Worm (Caenorhabditis elegans) whole organism, L4 larva: Measurements from ENCODE around the gene atg-2.

ENCODE experiments used
- ceh-20 ChIP-seq: fragments of 200-800 bp; sonication (Bioruptor generic); IDR thresholded peaks from 2 replicates; pipeline ENCODE4 v1.3.6; 2022; ENCODE audit warnings: missing genetic modification reagents, missing genetic modification characterization, missing compliant biosample characterization
- ceh-28 ChIP-seq: fragments of 150-350 bp; optimal IDR thresholded peaks from 2 replicates; lab custom pipeline; 2014; ENCODE audit warnings: missing biosample characterization, missing genetic modification reagents, missing genetic modification characterization
- ceh-62 ChIP-seq: sonication (generic microtip); optimal IDR thresholded peaks from 2 replicates; lab custom pipeline; 2017; ENCODE audit warnings: missing biosample characterization, missing genetic modification characterization
- dmd-8 ChIP-seq: fragments of 200-800 bp; sonication (Bioruptor generic); IDR thresholded peaks from 2 replicates; pipeline ENCODE4 v1.3.6; 2022; ENCODE audit warnings: missing genetic modification characterization, missing compliant biosample characterization
- lir-3 ChIP-seq: sonication (generic microtip); optimal IDR thresholded peaks from 2 replicates; lab custom pipeline; 2016; ENCODE audit warnings: mild to moderate bottlenecking, missing genetic modification characterization, missing compliant biosample characterization
- mep-1 ChIP-seq: fragments of 150-350 bp; sonication (generic microtip); optimal IDR thresholded peaks from 3 replicates; lab custom pipeline; 2014; ENCODE audit warnings: missing biosample characterization, missing genetic modification characterization
- snpc-4 ChIP-seq: fragments of 150-350 bp; optimal IDR thresholded peaks from 2 replicates; lab custom pipeline; 2014; ENCODE audit warnings: missing biosample characterization, missing genetic modification characterization
- spr-3 ChIP-seq: fragments of 200-800 bp; sonication (Bioruptor generic); optimal IDR thresholded peaks from 2 replicates; lab custom pipeline; 2018; ENCODE audit warnings: mild to moderate bottlenecking, missing genetic modification characterization, missing compliant biosample characterization
- unc-130 ChIP-seq: sonication (generic microtip); optimal IDR thresholded peaks from 2 replicates; lab custom pipeline; 2016; ENCODE audit warnings: missing genetic modification reagents, missing genetic modification characterization, missing compliant biosample characterization
- unc-39 ChIP-seq: sonication (generic microtip); optimal IDR thresholded peaks from 2 replicates; lab custom pipeline; 2017; ENCODE audit warnings: missing biosample characterization, missing genetic modification characterization
- ztf-11 ChIP-seq: fragments of 150-350 bp; optimal IDR thresholded peaks from 2 replicates; lab custom pipeline; 2014; ENCODE audit warnings: missing biosample characterization, missing genetic modification characterization

DNA sequence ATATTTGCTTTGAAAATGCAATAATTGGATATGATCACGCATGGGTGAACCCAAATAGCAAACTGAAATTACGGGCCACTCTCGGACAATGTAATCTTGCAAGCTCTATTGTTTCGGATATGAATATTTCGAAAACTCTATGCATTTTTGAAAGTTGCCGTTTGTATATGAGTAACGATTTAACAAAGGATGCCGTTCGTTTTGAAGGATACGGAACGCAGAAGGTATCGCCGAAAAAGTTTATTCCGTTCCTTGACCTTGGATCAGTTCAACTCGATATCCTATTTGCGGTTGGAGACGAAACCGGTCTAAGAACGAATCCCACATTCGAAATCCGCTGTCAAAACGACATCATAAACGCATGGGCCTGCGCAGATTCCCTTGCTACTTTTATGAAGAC lies 6.5 kb downstream of the atg-2 start:
- TF ChIP-seq dmd-8 (GFP tag; lab: Robert Waterston, UW) (no peak), ceh-20 (GFP tag; lab: Robert Waterston, UW) (no peak), mep-1 (tag; lab: Kevin White, UChicago) (no peak), spr-3 (GFP tag; lab: Kevin White, UChicago) (no peak), lir-3 (tag; lab: Kevin White, UChicago) (no peak), ceh-62 (tag; lab: Kevin White, UChicago) (no peak), ceh-28 (tag; lab: Kevin White, UChicago) (no peak), unc-130 (GFP tag; lab: Kevin White, UChicago) (no peak), snpc-4 (tag; lab: Kevin White, UChicago) (no peak), unc-39 (no peak), ztf-11 (no peak)
